Worm (Caenorhabditis elegans) whole organism, L1 larva: ENCODE results near the gene C30A5.10.

Experiments used
- C34B4.2 ChIP-seq: sonication (generic microtip); optimal IDR thresholded peaks from 2 replicates; lab custom pipeline; 2017; ENCODE audit warnings: mild to moderate bottlenecking, missing genetic modification characterization, missing compliant biosample characterization
- F16B12.6 ChIP-seq: fragments of 150-350 bp; optimal IDR thresholded peaks from 2 replicates; lab custom pipeline; 2014; ENCODE audit warnings: missing biosample characterization, missing genetic modification characterization
- Y116A8C.19 ChIP-seq: sonication (generic microtip); optimal IDR thresholded peaks from 2 replicates; lab custom pipeline; 2016; ENCODE audit warnings: missing compliant biosample characterization, missing genetic modification characterization, borderline replicate concordance
- aha-1 ChIP-seq: fragments of 150-350 bp; optimal IDR thresholded peaks from 2 replicates; lab custom pipeline; 2014; ENCODE audit warnings: missing biosample characterization, missing genetic modification characterization
- alr-1 ChIP-seq: fragments of 200-800 bp; sonication (Bioruptor generic); optimal IDR thresholded peaks from 2 replicates; lab custom pipeline; 2018; ENCODE audit warnings: borderline replicate concordance, mild to moderate bottlenecking, missing genetic modification characterization, missing compliant biosample characterization
- aly-2 ChIP-seq: fragments of 150-350 bp; optimal IDR thresholded peaks from 2 replicates; lab custom pipeline; 2014; ENCODE audit warnings: missing biosample characterization, missing genetic modification characterization
- ceh-63 ChIP-seq: fragments of 200-800 bp; sonication (Bioruptor generic); optimal IDR thresholded peaks from 2 replicates; lab custom pipeline; 2018; ENCODE audit warnings: mild to moderate bottlenecking, missing genetic modification characterization, missing compliant biosample characterization
- ceh-8 ChIP-seq: fragments of 200-800 bp; sonication (Bioruptor generic); optimal IDR thresholded peaks from 2 replicates; lab custom pipeline; 2018; ENCODE audit warnings: mild to moderate bottlenecking, missing genetic modification characterization, moderate library complexity, missing compliant biosample characterization
- ceh-82 ChIP-seq, 3 experiments: fragments of 150-350 bp in 1 of 3; sonication (generic microtip) in 2 of 3; optimal IDR thresholded peaks; 2 replicates each; lab custom pipeline; 2014 to 2017; ENCODE audit warnings: missing biosample characterization in 3 of 3, missing genetic modification characterization in 3 of 3
- ceh-88 ChIP-seq: fragments of 200-800 bp; sonication (Bioruptor generic); IDR thresholded peaks from 2 replicates; pipeline ENCODE4 v1.3.6; 2022; ENCODE audit warnings: missing genetic modification characterization, missing compliant biosample characterization
- ces-1 ChIP-seq: fragments of 150-350 bp; optimal IDR thresholded peaks from 2 replicates; lab custom pipeline; 2014; ENCODE audit warnings: missing biosample characterization, missing genetic modification reagents, missing genetic modification characterization
- dpl-1 ChIP-seq, 3 experiments: fragments of 150-350 bp in 2 of 3; sonication (generic microtip) in 1 of 3; optimal IDR thresholded peaks; 2 replicates each; lab custom pipeline; 2014 to 2017; ENCODE audit warnings: missing biosample characterization in 3 of 3, missing genetic modification characterization in 3 of 3, missing genetic modification reagents in 3 of 3
- dsc-1 ChIP-seq: sonication (generic microtip); optimal IDR thresholded peaks from 2 replicates; lab custom pipeline; 2016; ENCODE audit warnings: mild to moderate bottlenecking, missing genetic modification characterization, missing compliant biosample characterization
- efl-1 ChIP-seq, 4 experiments: fragments of 150-350 bp; optimal IDR thresholded peaks in 3 of 4; peaks in 1 of 4; 1 replicate in 1 of 4; 2 replicates in 3 of 4; lab custom pipeline; 2014; ENCODE audit warnings: missing biosample characterization in 2 of 4, missing genetic modification characterization in 2 of 4, missing genetic modification reagents in 2 of 4
- efl-3 ChIP-seq: fragments of 200-800 bp; sonication (Bioruptor generic); optimal IDR thresholded peaks from 2 replicates; lab custom pipeline; 2018; ENCODE audit warnings: mild to moderate bottlenecking, missing genetic modification characterization, missing compliant biosample characterization
- egl-13 ChIP-seq: sonication (generic microtip); optimal IDR thresholded peaks from 2 replicates; lab custom pipeline; 2016; ENCODE audit warnings: missing genotype, missing genetic modification reagents, missing genetic modification characterization, missing compliant biosample characterization
- elt-2 ChIP-seq: sonication (generic microtip); optimal IDR thresholded peaks from 2 replicates; lab custom pipeline; 2016; ENCODE audit warnings: missing genetic modification characterization, mild to moderate bottlenecking, inconsistent platforms, missing compliant biosample characterization, missing genetic modification reagents
- fkh-10 ChIP-seq: sonication (generic microtip); optimal IDR thresholded peaks from 2 replicates; lab custom pipeline; 2017; ENCODE audit warnings: missing biosample characterization, missing genetic modification reagents, missing genetic modification characterization
- grh-1 ChIP-seq: fragments of 200-800 bp; sonication (Bioruptor generic); IDR thresholded peaks from 2 replicates; pipeline ENCODE4 v1.3.6; 2022; ENCODE audit warnings: missing genetic modification reagents, missing genetic modification characterization, missing compliant biosample characterization
- hlh-4 ChIP-seq: sonication (generic microtip); optimal IDR thresholded peaks from 2 replicates; lab custom pipeline; 2016; ENCODE audit warnings: mild to moderate bottlenecking, missing genetic modification characterization, missing compliant biosample characterization
- lin-15B ChIP-seq: fragments of 150-350 bp; sonication (generic microtip); optimal IDR thresholded peaks from 3 replicates; lab custom pipeline; 2014; ENCODE audit warnings: missing biosample characterization, missing genetic modification characterization
- lin-35 ChIP-seq, 2 experiments: fragments of 150-350 bp; optimal IDR thresholded peaks; 2 replicates each; lab custom pipeline; 2014; ENCODE audit warnings: missing biosample characterization in 2 of 2, missing genetic modification characterization in 2 of 2, missing genetic modification reagents in 2 of 2
- lin-39 ChIP-seq: fragments of 150-350 bp; optimal IDR thresholded peaks from 2 replicates; lab custom pipeline; 2014; ENCODE audit warnings: missing biosample characterization, missing genetic modification reagents, missing genetic modification characterization
- lir-3 ChIP-seq: sonication (generic microtip); optimal IDR thresholded peaks from 2 replicates; lab custom pipeline; 2016; ENCODE audit warnings: mild to moderate bottlenecking, missing genetic modification characterization, moderate library complexity, missing compliant biosample characterization; ENCODE audit not compliant: poor library complexity
- mef-2 ChIP-seq: fragments of 150-350 bp; optimal IDR thresholded peaks from 2 replicates; lab custom pipeline; 2014; ENCODE audit warnings: missing biosample characterization, missing genetic modification characterization
- nhr-11 ChIP-seq: fragments of 150-350 bp; optimal IDR thresholded peaks from 2 replicates; lab custom pipeline; 2014; ENCODE audit warnings: missing biosample characterization, missing genetic modification characterization
- nhr-12 ChIP-seq: sonication (generic microtip); optimal IDR thresholded peaks from 2 replicates; lab custom pipeline; 2017; ENCODE audit warnings: missing biosample characterization, missing genetic modification characterization
- nhr-19 ChIP-seq: fragments of 200-800 bp; sonication (Bioruptor generic); conservative IDR thresholded peaks from 2 replicates; pipeline ENCODE4 v1.3.6; 2022; ENCODE audit warnings: missing genetic modification characterization, missing compliant biosample characterization
- nhr-28 ChIP-seq: fragments of 150-350 bp; optimal IDR thresholded peaks from 2 replicates; lab custom pipeline; 2014; ENCODE audit warnings: missing biosample characterization, missing genetic modification characterization
- nhr-85 ChIP-seq: sonication (generic microtip); peaks from one replicate; lab custom pipeline; 2016; ENCODE audit warnings: missing genetic modification characterization, inconsistent platforms, missing compliant biosample characterization
- nhr-90 ChIP-seq: sonication (generic microtip); optimal IDR thresholded peaks from 2 replicates; lab custom pipeline; 2016; ENCODE audit warnings: mild to moderate bottlenecking, missing genetic modification characterization, missing compliant biosample characterization; ENCODE audit not compliant: poor library complexity
- pag-3 ChIP-seq: sonication (generic microtip); optimal IDR thresholded peaks from 2 replicates; lab custom pipeline; 2017; ENCODE audit warnings: missing genetic modification characterization, mild to moderate bottlenecking, missing compliant biosample characterization, antibody characterized with exemption, borderline replicate concordance; ENCODE audit not compliant: insufficient read depth
- pax-3 ChIP-seq: fragments of 200-800 bp; sonication (Bioruptor generic); optimal IDR thresholded peaks from 2 replicates; lab custom pipeline; 2018; ENCODE audit warnings: mild to moderate bottlenecking, missing genetic modification characterization, moderate library complexity, missing compliant biosample characterization
- pqm-1 ChIP-seq: sonication (generic microtip); optimal IDR thresholded peaks from 3 replicates; lab custom pipeline; 2017; ENCODE audit warnings: missing biosample characterization, missing genetic modification characterization
- skn-1 ChIP-seq: fragments of 150-350 bp; optimal IDR thresholded peaks from 2 replicates; lab custom pipeline; 2014; ENCODE audit warnings: missing biosample characterization, missing genetic modification characterization
- sox-4 ChIP-seq: sonication (generic microtip); optimal IDR thresholded peaks from 2 replicates; lab custom pipeline; 2016; ENCODE audit warnings: missing genetic modification characterization, missing compliant biosample characterization
- swsn-7 ChIP-seq: sonication (generic microtip); optimal IDR thresholded peaks from 2 replicates; lab custom pipeline; 2016; ENCODE audit warnings: missing genetic modification characterization, missing compliant biosample characterization
- tbx-2 ChIP-seq: sonication (generic microtip); optimal IDR thresholded peaks from 2 replicates; lab custom pipeline; 2016; ENCODE audit warnings: missing genetic modification characterization, missing compliant biosample characterization
- unc-130 ChIP-seq: fragments of 150-350 bp; optimal IDR thresholded peaks from 2 replicates; lab custom pipeline; 2017; ENCODE audit warnings: missing biosample characterization, missing genetic modification characterization, inconsistent platforms
- unc-62 ChIP-seq: fragments of 150-350 bp; optimal IDR thresholded peaks from 2 replicates; lab custom pipeline; 2014; ENCODE audit warnings: missing biosample characterization, missing genetic modification reagents, missing genetic modification characterization
- unc-98 ChIP-seq: fragments of 200-800 bp; sonication (Bioruptor generic); IDR thresholded peaks from 2 replicates; pipeline ENCODE4 v1.3.6; 2022; ENCODE audit warnings: missing genetic modification characterization, missing compliant biosample characterization
- xbp-1 ChIP-seq: sonication (generic microtip); optimal IDR thresholded peaks from 2 replicates; lab custom pipeline; 2016; ENCODE audit warnings: missing genetic modification characterization, missing compliant biosample characterization
- zag-1 ChIP-seq: fragments of 150-350 bp; optimal IDR thresholded peaks from 2 replicates; lab custom pipeline; 2014; ENCODE audit warnings: missing biosample characterization, missing genetic modification characterization
- zip-4 ChIP-seq: fragments of 200-800 bp; sonication (Bioruptor generic); optimal IDR thresholded peaks from 2 replicates; lab custom pipeline; 2018; ENCODE audit warnings: mild to moderate bottlenecking, missing genetic modification characterization, moderate library complexity, missing compliant biosample characterization
- ztf-11 ChIP-seq, 2 experiments: sonication (generic microtip); optimal IDR thresholded peaks; 2 replicates each; lab custom pipeline; 2016 to 2017; ENCODE audit warnings: missing genetic modification characterization in 2 of 2, missing biosample characterization in 1 of 2, missing compliant biosample characterization in 1 of 2

C30A5.10 gene

ce11 chrIII:8227511-8227910, 17.8 kb upstream of the C30A5.10 start, which contains the start of gene fbxl-1 (continued):
- no peak for TF ChIP-seq alr-1
- peak in 1 of 2 experiments; percentile 73 for TF ChIP-seq ztf-11 (tag; optimal IDR thresholded peaks at IDR 0.05; lab: Kevin White, UChicago)
- no peak for TF ChIP-seq nhr-11 (tag; lab: Kevin White, UChicago)
- TF ChIP-seq aly-2 (tag; lab: Kevin White, UChicago): no peak
- TF ChIP-seq xbp-1 (tag; lab: Kevin White, UChicago): peak; percentile 73
- peak; percentile 63 to 82 for TF ChIP-seq lin-35 (GFP tag; optimal IDR thresholded peaks at IDR 0.05; lab: Kevin White, UChicago)
- TF ChIP-seq ceh-82 (tag; optimal IDR thresholded peaks at IDR 0.05; lab: Kevin White, UChicago): peak; percentile 25 to 70 (median 47)
- peak; percentile 58 for TF ChIP-seq mef-2
- TF ChIP-seq fkh-10 (GFP tag; lab: Kevin White, UChicago): peak; percentile 21
- TF ChIP-seq C34B4.2: no peak
- TF ChIP-seq aha-1 (tag; lab: Kevin White, UChicago): no peak
- TF ChIP-seq lin-15B (tag; lab: Kevin White, UChicago): no peak
- TF ChIP-seq ceh-8 (GFP tag; lab: Kevin White, UChicago): peak; percentile 29
- peak; percentile 21 for TF ChIP-seq elt-2 (tag; lab: Kevin White, UChicago)
- TF ChIP-seq lin-39 (tag; lab: Kevin White, UChicago): no peak
- no peak for TF ChIP-seq grh-1 (GFP tag; lab: Robert Waterston, UW)
- peak; percentile 32 for TF ChIP-seq nhr-90 (tag; lab: Kevin White, UChicago)
- no peak for TF ChIP-seq unc-62 (GFP tag; lab: Kevin White, UChicago)
- TF ChIP-seq swsn-7 (tag; lab: Kevin White, UChicago): peak; percentile 77
- TF ChIP-seq tbx-2 (tag; lab: Kevin White, UChicago): peak; percentile 81
- TF ChIP-seq dsc-1: peak; percentile 80
- peak; percentile 43; the same call in 1 of the 2 replicates for TF ChIP-seq ceh-88 (GFP tag; lab: Robert Waterston, UW)
- no peak for TF ChIP-seq hlh-4
- TF ChIP-seq nhr-12 (tag; lab: Kevin White, UChicago): no peak
- TF ChIP-seq efl-3 (GFP tag; lab: Kevin White, UChicago): no peak
- TF ChIP-seq unc-130: peak; percentile 56
- TF ChIP-seq zag-1 (tag; lab: Kevin White, UChicago): no peak
- TF ChIP-seq Y116A8C.19 (tag; lab: Kevin White, UChicago): no peak
- no peak for TF ChIP-seq nhr-28 (tag; lab: Kevin White, UChicago)
- TF ChIP-seq zip-4 (GFP tag; lab: Kevin White, UChicago): peak; percentile 9
- TF ChIP-seq lir-3 (tag; lab: Kevin White, UChicago): peak; percentile 56
- no peak for TF ChIP-seq unc-98 (GFP tag; lab: Robert Waterston, UW)
- TF ChIP-seq ceh-63 (GFP tag; lab: Kevin White, UChicago): peak; percentile 13
- no peak for TF ChIP-seq ces-1
- peak; percentile 65 for TF ChIP-seq skn-1 (tag; lab: Kevin White, UChicago)
- no peak for TF ChIP-seq pqm-1 (tag; lab: Kevin White, UChicago)
- peak; percentile 71 for TF ChIP-seq nhr-19 (GFP tag; lab: Robert Waterston, UW)

ce11 chrIII:8226178-8226577, 16.5 kb upstream of the C30A5.10 start, which contains the start of gene rfs-1:
TSS of gene rfs-1 (plus strand) at chrIII:8226478.
- TF ChIP-seq aly-2 (tag; lab: Kevin White, UChicago): no peak
- no peak for TF ChIP-seq F16B12.6 (tag; lab: Kevin White, UChicago)
- no peak for TF ChIP-seq efl-1 (optimal IDR thresholded peaks at IDR 0.05; lab: Kevin White, UChicago)
- TF ChIP-seq efl-1 (GFP tag; optimal IDR thresholded peaks at IDR 0.05 in 1 of 2; lab: Kevin White, UChicago): no peak
- TF ChIP-seq unc-98 (GFP tag; lab: Robert Waterston, UW): no peak
- TF ChIP-seq mef-2: no peak
- TF ChIP-seq ztf-11 (tag; optimal IDR thresholded peaks at IDR 0.05; lab: Kevin White, UChicago): no peak
- no peak for TF ChIP-seq dpl-1 (GFP tag; optimal IDR thresholded peaks at IDR 0.05; lab: Kevin White, UChicago)
- TF ChIP-seq fkh-10 (GFP tag; lab: Kevin White, UChicago): no peak
- no peak for TF ChIP-seq pax-3
- no peak for TF ChIP-seq sox-4 (tag; lab: Kevin White, UChicago)
- no peak for TF ChIP-seq egl-13 (tag; lab: Kevin White, UChicago)
- TF ChIP-seq Y116A8C.19 (tag; lab: Kevin White, UChicago): no peak
- TF ChIP-seq ceh-82 (tag; optimal IDR thresholded peaks at IDR 0.05; lab: Kevin White, UChicago): no peak
- no peak for TF ChIP-seq ceh-63 (GFP tag; lab: Kevin White, UChicago)
- TF ChIP-seq pag-3: no peak
- TF ChIP-seq lin-15B (tag; lab: Kevin White, UChicago): no peak
- no peak for TF ChIP-seq skn-1 (tag; lab: Kevin White, UChicago)
- TF ChIP-seq dsc-1: no peak
- TF ChIP-seq nhr-85 (tag; lab: Kevin White, UChicago): no peak
